Worm (Caenorhabditis elegans): Measurements from ENCODE around the gene maph-1.3.

ce11 chrIII:3878986-3879756 lies 34.5 kb downstream of the maph-1.3 start:
- TF ChIP-seq dao-5 (tag; optimal IDR thresholded peaks at IDR 0.05) (no peak), him-1 (tag; optimal IDR thresholded peaks at IDR 0.05) (no peak)
